Worm (Caenorhabditis elegans) whole organism, L2 larva: Measurements from ENCODE around the gene eef-1B.1.

Source experiments
- ZK546.5 ChIP-seq: sonication (generic microtip); optimal IDR thresholded peaks from 2 replicates; lab custom pipeline; 2017; ENCODE audit warnings: missing biosample characterization, missing genetic modification characterization
- lsy-2 ChIP-seq, 2 experiments: fragments of 150-350 bp in 1 of 2; sonication (generic microtip) in 1 of 2; optimal IDR thresholded peaks; 2 replicates each; lab custom pipeline; 2014 to 2017; ENCODE audit warnings: missing biosample characterization in 2 of 2, missing genetic modification characterization in 2 of 2
- ztf-11 ChIP-seq: sonication (generic microtip); optimal IDR thresholded peaks from 2 replicates; lab custom pipeline; 2017; ENCODE audit warnings: missing biosample characterization, missing genetic modification characterization

DNA sequence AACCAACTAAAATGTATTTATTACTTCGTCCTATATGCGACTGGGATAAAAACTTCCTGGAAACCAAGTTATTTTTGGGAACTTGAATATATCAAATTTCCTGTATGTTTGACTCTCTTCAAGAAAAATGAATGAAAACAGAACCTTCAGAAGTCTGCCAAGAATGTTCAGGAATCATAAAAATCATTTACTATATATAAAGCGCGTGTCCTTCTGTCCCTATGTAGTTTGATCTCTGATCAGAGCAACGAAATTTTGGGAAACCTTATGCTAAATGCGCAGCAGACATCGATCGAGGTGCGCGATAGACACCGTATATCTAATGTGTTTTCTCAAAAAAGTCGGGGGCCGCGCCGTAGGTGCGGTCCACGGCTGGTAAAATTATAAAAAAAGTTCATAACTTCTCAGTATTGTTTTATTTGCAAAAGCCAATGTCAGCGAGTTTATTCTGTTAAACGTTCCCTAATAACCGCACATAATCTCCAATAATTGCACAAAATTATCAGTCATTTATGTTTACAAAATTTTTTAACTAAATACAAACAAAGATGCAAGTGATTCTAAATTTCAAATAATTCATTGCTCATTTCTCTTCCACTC is 24.4 kb upstream of the eef-1B.1 start:
- TF ChIP-seq lsy-2 (tag; optimal IDR thresholded peaks at IDR 0.05; lab: Kevin White, UChicago) (no peak), ztf-11 (tag; lab: Kevin White, UChicago) (no peak), ZK546.5 (no peak)
